Worm (Caenorhabditis elegans): ENCODE results near the gene col-158.
A peak's percentile ranks its signal among the peaks of the same experiment; 100 is the strongest.

col-158 gene

ce11 chrV:11802508-11802907, 26.9 kb upstream of the col-158 start:
- TF ChIP-seq elt-1 (tag; optimal IDR thresholded peaks at IDR 0.05): no peak
- no peak for TF ChIP-seq alr-1 (tag; optimal IDR thresholded peaks at IDR 0.05)
- no peak for TF ChIP-seq ZK546.5 (tag; optimal IDR thresholded peaks at IDR 0.05)
- no peak for TF ChIP-seq unc-62 (GFP tag; optimal IDR thresholded peaks at IDR 0.05)
- TF ChIP-seq nhr-129 (tag; optimal IDR thresholded peaks at IDR 0.05): peak; percentile 31
- TF ChIP-seq mdl-1 (tag; optimal IDR thresholded peaks at IDR 0.05): peak; percentile 79 to 89
- no peak for TF ChIP-seq unc-55 (GFP tag; optimal IDR thresholded peaks at IDR 0.05)
- peak; percentile 57 for TF ChIP-seq gmeb-1 (tag; optimal IDR thresholded peaks at IDR 0.05)
- TF ChIP-seq nhr-10 (tag; optimal IDR thresholded peaks at IDR 0.05): no peak
- TF ChIP-seq sma-3 (GFP tag; optimal IDR thresholded peaks at IDR 0.05): peak; percentile 99
- peak; percentile 84 for TF ChIP-seq crh-2 (tag; optimal IDR thresholded peaks at IDR 0.05)
- no peak for TF ChIP-seq ztf-11 (tag; optimal IDR thresholded peaks at IDR 0.05)
- no peak for TF ChIP-seq lin-39 (tag; optimal IDR thresholded peaks at IDR 0.05)
- TF ChIP-seq nhr-6 (tag; optimal IDR thresholded peaks at IDR 0.05): peak; percentile 54
- TF ChIP-seq lin-13 (GFP tag; optimal IDR thresholded peaks at IDR 0.05): no peak
- peak; percentile 83 for TF ChIP-seq Y55F3AM.14 (GFP tag; optimal IDR thresholded peaks at IDR 0.05)
- TF ChIP-seq peb-1 (tag; optimal IDR thresholded peaks at IDR 0.05): no peak
- TF ChIP-seq skn-1 (tag; optimal IDR thresholded peaks at IDR 0.05): no peak
- TF ChIP-seq mbf-1 (tag; optimal IDR thresholded peaks at IDR 0.05): no peak
- no peak for TF ChIP-seq nhr-23 (tag; optimal IDR thresholded peaks at IDR 0.05)
- no peak for TF ChIP-seq ztf-4 (tag; optimal IDR thresholded peaks at IDR 0.05)
- TF ChIP-seq sem-4 (tag; optimal IDR thresholded peaks at IDR 0.05): peak; percentile 71
- no peak for TF ChIP-seq mab-5 (tag; optimal IDR thresholded peaks at IDR 0.05)
- no peak for TF ChIP-seq ztf-1 (GFP tag; conservative IDR thresholded peaks at IDR 0.05)
- TF ChIP-seq snpc-4 (tag; optimal IDR thresholded peaks at IDR 0.05): no peak
- no peak for TF ChIP-seq ceh-82 (tag; optimal IDR thresholded peaks at IDR 0.05)
- TF ChIP-seq sma-9 (GFP tag; optimal IDR thresholded peaks at IDR 0.05): peak; percentile 99
- TF ChIP-seq sma-9 (tag; optimal IDR thresholded peaks at IDR 0.05): peak; percentile 15
- TF ChIP-seq blmp-1 (tag; optimal IDR thresholded peaks at IDR 0.05; ENCODE audit: insufficient read depth): peak; percentile 97
- TF ChIP-seq F13H6.1 (tag; optimal IDR thresholded peaks at IDR 0.05): peak; percentile 79
- TF ChIP-seq nhr-21 (tag; optimal IDR thresholded peaks at IDR 0.05): peak; percentile 99
- no peak for TF ChIP-seq dmd-4 (tag; optimal IDR thresholded peaks at IDR 0.05)
- TF ChIP-seq C34F6.9 (tag; optimal IDR thresholded peaks at IDR 0.05): no peak
- no peak for TF ChIP-seq nhr-12 (tag; optimal IDR thresholded peaks at IDR 0.05)
- peak in 1 of 2 experiments; percentile 60 for TF ChIP-seq lsy-2 (tag; optimal IDR thresholded peaks at IDR 0.05)
- no peak for TF ChIP-seq unc-39 (tag; optimal IDR thresholded peaks at IDR 0.05)
- TF ChIP-seq zag-1 (tag; optimal IDR thresholded peaks at IDR 0.05): no peak
- TF ChIP-seq lin-11 (tag; optimal IDR thresholded peaks at IDR 0.05): no peak
- peak; percentile 61 for TF ChIP-seq fos-1 (tag; optimal IDR thresholded peaks at IDR 0.05)
- no peak for TF ChIP-seq nhr-237 (tag; optimal IDR thresholded peaks at IDR 0.05)
- TF ChIP-seq elt-3 (tag; optimal IDR thresholded peaks at IDR 0.05): no peak
- TF ChIP-seq nhr-25 (tag; optimal IDR thresholded peaks at IDR 0.05): peak; percentile 96
- no peak for TF ChIP-seq R02D3.7 (tag; optimal IDR thresholded peaks at IDR 0.05)
- no peak for TF ChIP-seq aly-2 (tag; optimal IDR thresholded peaks at IDR 0.05)
- TF ChIP-seq egl-27 (tag; optimal IDR thresholded peaks at IDR 0.05): peak; percentile 91
- no peak for TF ChIP-seq ceh-16 (tag; optimal IDR thresholded peaks at IDR 0.05)
- no peak for TF ChIP-seq ama-1 (optimal IDR thresholded peaks at IDR 0.05)
- no peak for TF ChIP-seq nhr-11 (tag; optimal IDR thresholded peaks at IDR 0.05)
- TF ChIP-seq nhr-77 (tag; optimal IDR thresholded peaks at IDR 0.05): no peak

Data from whole organism, L2 larva.